Fruit fly (Drosophila melanogaster) whole organism, pupa: ENCODE results near the gene Aven.
A peak's percentile ranks its signal among the peaks of the same experiment; 100 is the strongest.

Experiments
- CG10348 ChIP-seq: fragments of 200-800 bp; sonication (Bioruptor generic); IDR thresholded peaks from 2 replicates; pipeline ENCODE4 v1.3.6; 2022; ENCODE audit warnings: missing biosample characterization, missing genetic modification characterization
- CG12605 ChIP-seq: fragments of 200-800 bp; sonication (Bioruptor generic); IDR thresholded peaks from 2 replicates; pipeline ENCODE4 v1.3.6; 2022; ENCODE audit warnings: missing biosample characterization, missing genetic modification characterization
- CG13204 ChIP-seq: fragments of 200-800 bp; sonication (Bioruptor generic); optimal IDR thresholded peaks from 2 replicates; lab custom pipeline; 2018; ENCODE audit warnings: missing biosample characterization, mild to moderate bottlenecking, missing genetic modification characterization, moderate library complexity
- CG14655 ChIP-seq: fragments of 200-800 bp; sonication (Bioruptor generic); optimal IDR thresholded peaks from 3 replicates; lab custom pipeline; 2017; ENCODE audit warnings: mild to moderate bottlenecking, missing biosample characterization, missing genetic modification reagents, missing genetic modification characterization
- CG15710 ChIP-seq: fragments of 200-800 bp; sonication (Bioruptor generic); optimal IDR thresholded peaks from 2 replicates; lab custom pipeline; 2018; ENCODE audit warnings: missing biosample characterization, mild to moderate bottlenecking, missing genetic modification characterization, moderate library complexity
- CG17806 ChIP-seq: fragments of 200-800 bp; sonication (Bioruptor generic); optimal IDR thresholded peaks from 2 replicates; lab custom pipeline; 2018; ENCODE audit warnings: missing biosample characterization, mild to moderate bottlenecking, missing genetic modification characterization, moderate library complexity
- CG32121 ChIP-seq: fragments of 200-800 bp; sonication (Bioruptor generic); IDR thresholded peaks from 2 replicates; pipeline ENCODE4 v1.3.6; 2022; ENCODE audit warnings: missing biosample characterization, missing genetic modification characterization
- CG34367 ChIP-seq: fragments of 200-800 bp; sonication (Bioruptor generic); optimal IDR thresholded peaks from 2 replicates; lab custom pipeline; 2018; ENCODE audit warnings: missing biosample characterization, mild to moderate bottlenecking, missing genetic modification characterization
- CG4496 ChIP-seq: fragments of 200-800 bp; sonication (Bioruptor generic); IDR thresholded peaks from 3 replicates; pipeline ENCODE4 v1.3.6; 2022; ENCODE audit warnings: missing biosample characterization, missing genetic modification characterization
- CG8159 ChIP-seq: fragments of 200-800 bp; sonication (Bioruptor generic); optimal IDR thresholded peaks from 3 replicates; lab custom pipeline; 2018; ENCODE audit warnings: missing biosample characterization, mild to moderate bottlenecking, missing genetic modification characterization, moderate library complexity
- CG8301 ChIP-seq: fragments of 200-800 bp; sonication (Bioruptor generic); optimal IDR thresholded peaks from 2 replicates; lab custom pipeline; 2018; ENCODE audit warnings: missing biosample characterization, mild to moderate bottlenecking, missing genetic modification characterization
- CG9948 ChIP-seq: fragments of 200-800 bp; sonication (Bioruptor generic); optimal IDR thresholded peaks from 2 replicates; lab custom pipeline; 2018; ENCODE audit warnings: missing biosample characterization, mild to moderate bottlenecking, missing genetic modification characterization, moderate library complexity
- D1 ChIP-seq: fragments of 200-800 bp; sonication (Bioruptor generic); optimal IDR thresholded peaks from 2 replicates; lab custom pipeline; 2018; ENCODE audit warnings: missing biosample characterization, mild to moderate bottlenecking, missing genetic modification characterization, moderate library complexity
- EcR ChIP-seq: fragments of 200-800 bp; sonication (Bioruptor generic); optimal IDR thresholded peaks from 3 replicates; lab custom pipeline; 2019; ENCODE audit warnings: missing biosample characterization, missing genetic modification characterization, mild to moderate bottlenecking, moderate library complexity, missing genetic modification reagents
- Ets98B ChIP-seq: fragments of 200-800 bp; sonication (Bioruptor generic); IDR thresholded peaks from 2 replicates; pipeline ENCODE4 v1.3.6; 2022; ENCODE audit warnings: missing biosample characterization, missing genetic modification characterization
- Pif1A ChIP-seq: fragments of 200-800 bp; sonication (Bioruptor generic); optimal IDR thresholded peaks from 3 replicates; lab custom pipeline; 2016; ENCODE audit warnings: missing biosample characterization, missing genetic modification characterization
- Pif1B ChIP-seq: fragments of 200-800 bp; sonication (Bioruptor generic); optimal IDR thresholded peaks from 3 replicates; lab custom pipeline; 2016; ENCODE audit warnings: missing biosample characterization, missing genetic modification characterization
- Snoo ChIP-seq: fragments of 200-800 bp; sonication (Bioruptor generic); optimal IDR thresholded peaks from 3 replicates; lab custom pipeline; 2017; ENCODE audit warnings: missing biosample characterization, mild to moderate bottlenecking, missing genetic modification characterization, inconsistent platforms
- fd96Ca ChIP-seq: fragments of 200-800 bp; sonication (Bioruptor generic); IDR thresholded peaks from 3 replicates; pipeline ENCODE4 v1.3.6; 2022; ENCODE audit warnings: missing biosample characterization, missing genetic modification characterization
- gl ChIP-seq: fragments of 200-800 bp; sonication (Bioruptor generic); optimal IDR thresholded peaks from 2 replicates; lab custom pipeline; 2018; ENCODE audit warnings: missing biosample characterization, mild to moderate bottlenecking, missing genetic modification characterization
- rn ChIP-seq: fragments of 200-800 bp; sonication (Bioruptor generic); IDR thresholded peaks from 2 replicates; pipeline ENCODE4 v1.3.6; 2022; ENCODE audit warnings: missing biosample characterization, missing genetic modification characterization

Aven gene

dm6 chrX:12600802-12601793, 28.3 kb downstream of the Aven start:
- TF ChIP-seq CG17806 (tag; lab: Kevin White, UChicago): no peak
- TF ChIP-seq CG12605 (GFP tag; lab: Robert Waterston, UW): no peak
- no peak for TF ChIP-seq CG10348 (GFP tag; lab: Robert Waterston, UW)
- no peak for TF ChIP-seq CG8301 (tag; lab: Kevin White, UChicago)
- no peak for TF ChIP-seq D1
- TF ChIP-seq CG13204 (GFP tag; lab: Kevin White, UChicago): no peak
- TF ChIP-seq gl (tag; lab: Kevin White, UChicago): no peak
- no peak for TF ChIP-seq CG34367 (tag; lab: Kevin White, UChicago)

DNA sequence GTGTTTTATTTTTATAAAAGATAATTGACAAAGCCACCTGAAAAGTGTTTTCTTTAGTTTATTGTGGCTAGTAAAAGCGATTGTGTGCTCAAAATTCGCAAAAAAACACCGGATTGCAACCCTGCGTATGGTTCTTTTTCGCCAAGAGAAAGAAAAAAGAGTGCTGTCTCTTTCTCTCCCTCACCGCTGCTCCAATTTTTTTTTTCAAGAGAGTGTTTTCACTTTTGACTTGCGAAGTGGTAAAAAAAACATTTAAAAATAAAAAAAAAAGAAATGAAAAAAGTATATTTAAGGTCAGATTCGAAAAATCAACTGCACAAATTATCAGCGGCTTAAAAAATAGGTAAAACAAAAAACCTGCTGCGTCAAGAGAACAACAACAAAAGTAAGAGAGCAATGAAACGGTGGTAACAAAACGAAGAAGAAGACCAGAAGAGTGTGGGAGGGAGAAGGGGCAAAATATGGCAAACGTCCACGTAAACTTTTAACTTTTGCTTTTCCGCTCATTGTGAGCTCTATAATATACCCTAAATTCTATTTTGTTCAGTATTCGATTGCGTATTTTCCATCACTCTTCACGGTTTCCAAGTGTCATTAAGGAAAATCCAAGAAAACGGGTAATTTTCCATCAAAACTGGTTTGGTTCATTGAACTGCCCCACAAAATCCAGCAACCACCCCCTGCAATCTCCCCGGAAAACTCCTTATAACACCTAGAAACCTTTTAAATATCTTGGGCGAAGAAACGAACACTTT, 32.9 kb downstream of the Aven start:
- peak; percentile 53 for TF ChIP-seq Ets98B
- TF ChIP-seq CG4496: no peak; the same call in 2 of the 3 replicates
- TF ChIP-seq CG15710 (tag; lab: Kevin White, UChicago): peak; percentile 13
- peak; percentile 41; the same call in 1 of the 2 replicates for TF ChIP-seq CG12605 (GFP tag; lab: Robert Waterston, UW)
- TF ChIP-seq CG9948 (tag; lab: Kevin White, UChicago): peak; percentile 10
- TF ChIP-seq CG32121: 0 out of 2 replicates have a peak, but pooled peaks have one; percentile 22
- TF ChIP-seq D1: no peak
- peak; percentile 92 for TF ChIP-seq EcR (GFP tag; lab: Kevin White, UChicago)
- no peak for TF ChIP-seq fd96Ca (GFP tag; lab: Robert Waterston, UW)
- TF ChIP-seq Pif1B (GFP tag; lab: Kevin White, UChicago): peak; percentile 74
- TF ChIP-seq CG8159 (tag; lab: Kevin White, UChicago): no peak
- peak; percentile 76 for TF ChIP-seq Snoo

dm6 chrX:12595610-12596336, 33.7 kb downstream of the Aven start, which contains the start of the genes CG1824 and Sec16:
Gene CG1824, minus strand, starts transcription at chrX:12595624.
Gene Sec16, plus strand, starts transcription at chrX:12596047.
- TF ChIP-seq D1 (no peak), CG10348 (GFP tag; lab: Robert Waterston, UW) (no peak), gl (tag; lab: Kevin White, UChicago) (no peak), CG34367 (tag; lab: Kevin White, UChicago) (no peak), CG15710 (tag; lab: Kevin White, UChicago) (peak; percentile 29), CG4496 (no peak; the same call in 2 of the 3 replicates), rn (no peak), CG14655 (GFP tag; lab: Kevin White, UChicago) (no peak), Pif1A (GFP tag; lab: Kevin White, UChicago) (no peak), CG8301 (tag; lab: Kevin White, UChicago) (no peak), Pif1B (GFP tag; lab: Kevin White, UChicago) (no peak), Snoo (peak; percentile 11), CG8159 (tag; lab: Kevin White, UChicago) (peak; percentile 29), CG17806 (tag; lab: Kevin White, UChicago) (no peak), EcR (GFP tag; lab: Kevin White, UChicago) (no peak), CG13204 (GFP tag; lab: Kevin White, UChicago) (no peak), Ets98B (no peak), CG9948 (tag; lab: Kevin White, UChicago) (peak; percentile 11)

- TF ChIP-seq CG32121 (no peak), CG12605 (GFP tag; lab: Robert Waterston, UW) (no peak)
Observed at dm6 chrX:12595100-12595609, 34.3 kb downstream of the Aven start.

DNA sequence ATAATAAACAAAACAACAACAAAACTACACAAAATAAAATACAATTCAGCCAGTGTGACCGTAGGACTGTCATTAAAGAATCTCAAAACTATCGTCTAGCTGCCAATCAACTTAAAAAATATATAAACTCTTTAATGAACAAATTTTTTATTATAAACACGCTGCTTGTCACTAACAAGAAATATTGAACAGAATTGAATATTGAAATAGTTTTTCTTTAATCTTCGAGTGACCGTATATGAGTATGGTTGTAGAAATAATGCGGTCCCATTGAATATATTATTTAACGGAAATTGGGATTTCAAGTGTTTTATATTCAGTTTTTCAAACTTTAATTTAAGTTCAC, 37.3 kb downstream of the Aven start, which contains the start of gene LIMK1:
Gene LIMK1 (minus strand): TSS at position 73 of the 346 bp plus-strand sequence.
- TF ChIP-seq CG34367 (tag; lab: Kevin White, UChicago): peak; percentile 12
- TF ChIP-seq fd96Ca (GFP tag; lab: Robert Waterston, UW): no peak
